Worm (Caenorhabditis elegans) whole organism, mixed stage, embryonic: ENCODE data around the gene math-22.

Experiments used
- blmp-1 ChIP-seq: fragments of 150-350 bp; optimal IDR thresholded peaks from 2 replicates; lab custom pipeline; 2014; ENCODE audit warnings: missing biosample characterization, missing genetic modification characterization
- lin-13 ChIP-seq: fragments of 150-350 bp; optimal IDR thresholded peaks from 2 replicates; lab custom pipeline; 2014; ENCODE audit warnings: missing biosample characterization, missing genetic modification characterization
- lsy-2 ChIP-seq: fragments of 150-350 bp; optimal IDR thresholded peaks from 2 replicates; lab custom pipeline; 2014; ENCODE audit warnings: missing biosample characterization, missing genetic modification characterization
- mep-1 ChIP-seq: fragments of 150-350 bp; optimal IDR thresholded peaks from 2 replicates; lab custom pipeline; 2017; ENCODE audit warnings: missing biosample characterization, missing genetic modification reagents, missing genetic modification characterization, inconsistent platforms
- nhr-12 ChIP-seq: fragments of 150-350 bp; optimal IDR thresholded peaks from 2 replicates; lab custom pipeline; 2014; ENCODE audit warnings: missing biosample characterization, missing genetic modification characterization
- nhr-28 ChIP-seq: fragments of 150-350 bp; optimal IDR thresholded peaks from 2 replicates; lab custom pipeline; 2014; ENCODE audit warnings: missing biosample characterization, missing genetic modification characterization
- nhr-76 ChIP-seq: sonication (generic microtip); optimal IDR thresholded peaks from 2 replicates; lab custom pipeline; 2017; ENCODE audit warnings: missing biosample characterization, missing genetic modification characterization
- snpc-4 ChIP-seq: fragments of 150-350 bp; optimal IDR thresholded peaks from 2 replicates; lab custom pipeline; 2014; ENCODE audit warnings: missing biosample characterization, missing genetic modification characterization
- sptf-1 ChIP-seq: sonication (generic microtip); optimal IDR thresholded peaks from 2 replicates; lab custom pipeline; 2017; ENCODE audit warnings: mild to moderate bottlenecking, missing genetic modification characterization, moderate library complexity, missing compliant biosample characterization
- unc-39 ChIP-seq: fragments of 150-350 bp; optimal IDR thresholded peaks from 2 replicates; lab custom pipeline; 2014; ENCODE audit warnings: missing biosample characterization, missing genetic modification characterization
- unc-62 ChIP-seq: fragments of 150-350 bp; optimal IDR thresholded peaks from 2 replicates; lab custom pipeline; 2014; ENCODE audit warnings: missing biosample characterization, missing genetic modification reagents, missing genetic modification characterization
- ztf-11 ChIP-seq: fragments of 150-350 bp; optimal IDR thresholded peaks from 2 replicates; lab custom pipeline; 2014; ENCODE audit warnings: missing biosample characterization, missing genetic modification characterization

- TF ChIP-seq lin-13 (tag; lab: Kevin White, UChicago) (no peak), nhr-76 (tag; lab: Kevin White, UChicago) (no peak), sptf-1 (no peak), ztf-11 (tag; lab: Kevin White, UChicago) (no peak), unc-39 (no peak), lsy-2 (tag; lab: Kevin White, UChicago) (no peak), mep-1 (tag; lab: Kevin White, UChicago) (no peak), blmp-1 (tag; lab: Kevin White, UChicago) (no peak), unc-62 (GFP tag; lab: Kevin White, UChicago) (no peak), nhr-12 (tag; lab: Kevin White, UChicago) (no peak), nhr-28 (tag; lab: Kevin White, UChicago) (no peak), snpc-4 (tag; lab: Kevin White, UChicago) (no peak)
Measured at ce11 chrII:1895278-1895677, 9.9 kb upstream of the math-22 start, which contains the start of gene C46F9.5.
